Fruit fly (Drosophila melanogaster): Measurements from ENCODE around the gene SF1.

- TF ChIP-seq MBD-R2 (GFP tag; IDR thresholded peaks at IDR 0.05) (no peak), E2f1 (GFP tag; IDR thresholded peaks at IDR 0.05) (no peak), run (tag; optimal IDR thresholded peaks at IDR 0.05) (no peak), CG15269 (tag; optimal IDR thresholded peaks at IDR 0.05) (no peak), CG11723 (GFP tag; optimal IDR thresholded peaks at IDR 0.05) (no peak), Trl (optimal IDR thresholded peaks at IDR 0.05) (no peak), Trl (GFP tag; optimal IDR thresholded peaks at IDR 0.05) (no peak), CG2889 (GFP tag; IDR thresholded peaks at IDR 0.05) (no peak), CG16815 (GFP tag; optimal IDR thresholded peaks at IDR 0.05) (no peak), h (optimal IDR thresholded peaks at IDR 0.05) (no peak), pita (GFP tag; optimal IDR thresholded peaks at IDR 0.05) (no peak), ftz-f1 (GFP tag; optimal IDR thresholded peaks at IDR 0.05) (no peak), CG7745 (tag; optimal IDR thresholded peaks at IDR 0.05) (no peak)
These were observed 3.5 kb upstream of the SF1 start for dm6 chr3R:17536594-17537158.
